Worm (Caenorhabditis elegans): ENCODE results near the gene nstp-10.
A peak's percentile ranks its signal among the peaks of the same experiment; 100 is the strongest.

ce11 chrV:9546860-9547269 lies 2.8 kb downstream of the nstp-10 start, which contains the start of gene his-37:
- TF ChIP-seq mdl-1 (tag; optimal IDR thresholded peaks at IDR 0.05) (peak; percentile 52), ama-1 (optimal IDR thresholded peaks at IDR 0.05) (peak; percentile 88), lin-15B (tag; optimal IDR thresholded peaks at IDR 0.05) (peak; percentile 95), nhr-237 (tag; optimal IDR thresholded peaks at IDR 0.05) (no peak), elt-1 (tag; optimal IDR thresholded peaks at IDR 0.05) (peak; percentile 88), jun-1 (tag; optimal IDR thresholded peaks at IDR 0.05) (peak; percentile 98), skn-1 (tag; optimal IDR thresholded peaks at IDR 0.05) (peak; percentile 89), ZK546.5 (tag; optimal IDR thresholded peaks at IDR 0.05) (peak; percentile 44), fkh-10 (GFP tag; optimal IDR thresholded peaks at IDR 0.05) (peak; percentile 99), ceh-82 (tag; optimal IDR thresholded peaks at IDR 0.05) (peak; percentile 92), zag-1 (tag; optimal IDR thresholded peaks at IDR 0.05) (peak; percentile 86), snpc-4 (tag; optimal IDR thresholded peaks at IDR 0.05) (peak; percentile 96), unc-39 (tag; optimal IDR thresholded peaks at IDR 0.05) (no peak)
